Fruit fly (Drosophila melanogaster): ENCODE results near the gene Cad86C.

DNA sequence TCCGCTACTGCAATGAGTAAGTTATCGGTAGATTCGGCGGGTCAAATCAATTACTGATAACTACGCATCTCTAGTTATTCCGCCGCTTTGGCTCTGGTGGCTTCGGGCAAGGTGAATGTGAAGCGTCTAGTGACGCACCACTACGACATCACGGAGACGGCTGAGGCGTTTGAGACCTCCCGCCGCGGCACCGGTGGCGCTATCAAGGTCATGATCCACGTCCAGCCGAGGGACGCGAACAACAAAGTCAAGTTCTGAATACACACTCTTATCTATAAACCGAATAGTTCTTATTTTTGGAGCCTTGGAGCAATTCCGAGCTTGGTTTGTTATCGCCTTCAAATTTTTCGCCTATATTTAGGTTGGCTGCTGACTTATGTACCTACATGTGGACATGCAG, 50.9 kb downstream of the Cad86C start:
- TF ChIP-seq Myc (optimal IDR thresholded peaks at IDR 0.05) (no peak), psq (optimal IDR thresholded peaks at IDR 0.05) (no peak)

All from Kc167 (cell line).